Fruit fly (Drosophila melanogaster) whole organism, wandering third instar larva: Measurements from ENCODE around the gene Cpr78Cc.

Experiments
- Abd-B ChIP-seq: fragments of >200 bp; optimal IDR thresholded peaks from 2 replicates; lab custom pipeline; 2017; ENCODE audit warnings: missing biosample characterization, missing genetic modification characterization
- CG32264 ChIP-seq: fragments of 200-800 bp; sonication (Bioruptor generic); optimal IDR thresholded peaks from 2 replicates; lab custom pipeline; 2016; ENCODE audit warnings: missing biosample characterization, missing genetic modification characterization
- CG9705 ChIP-seq: fragments of 200-800 bp; sonication (Bioruptor generic); optimal IDR thresholded peaks from 2 replicates; lab custom pipeline; 2018; ENCODE audit warnings: missing biosample characterization, mild to moderate bottlenecking, missing genetic modification characterization
- CrebA ChIP-seq: fragments of 200-800 bp; sonication (Bioruptor generic); optimal IDR thresholded peaks from 2 replicates; lab custom pipeline; 2016; ENCODE audit warnings: missing biosample characterization, mild to moderate bottlenecking, missing genetic modification characterization, borderline replicate concordance
- Dfd ChIP-seq: fragments of >200 bp; optimal IDR thresholded peaks from 2 replicates; lab custom pipeline; 2017; ENCODE audit warnings: missing biosample characterization, missing genetic modification characterization
- Dif ChIP-seq: fragments of 200-275, 200-300 bp; sonication (Bioruptor generic); optimal IDR thresholded peaks from 2 replicates; lab custom pipeline; 2018; ENCODE audit warnings: missing biosample characterization, missing genetic modification characterization; ENCODE audit not compliant: partially characterized antibody
- GATAd ChIP-seq: sonication (Bioruptor generic); optimal IDR thresholded peaks from 2 replicates; lab custom pipeline; 2016; ENCODE audit warnings: missing biosample characterization, missing genetic modification characterization
- HLH106 ChIP-seq: fragments of 200-800 bp; optimal IDR thresholded peaks from 3 replicates; lab custom pipeline; 2019; ENCODE audit warnings: missing biosample characterization, mild to moderate bottlenecking, missing genetic modification characterization, moderate library complexity
- Hnf4 ChIP-seq: fragments of 200-800 bp; sonication (Bioruptor generic); optimal IDR thresholded peaks from 2 replicates; lab custom pipeline; 2016; ENCODE audit warnings: missing biosample characterization, mild to moderate bottlenecking, missing genetic modification characterization
- Hr78 ChIP-seq: fragments of >200 bp; optimal IDR thresholded peaks from 2 replicates; lab custom pipeline; 2017; ENCODE audit warnings: missing biosample characterization, missing genetic modification characterization
- Hr83 ChIP-seq: fragments of 200-300 bp; sonication (Bioruptor generic); optimal IDR thresholded peaks from 2 replicates; lab custom pipeline; 2016; ENCODE audit warnings: missing biosample characterization, mild to moderate bottlenecking, missing genetic modification characterization, moderate library complexity; ENCODE audit not compliant: poor library complexity, severe bottlenecking
- Jra ChIP-seq: sonication (Bioruptor generic); optimal IDR thresholded peaks from 2 replicates; lab custom pipeline; 2016; ENCODE audit warnings: missing biosample characterization, missing genetic modification characterization
- Mio ChIP-seq: sonication (Bioruptor generic); optimal IDR thresholded peaks from 2 replicates; lab custom pipeline; 2016; ENCODE audit warnings: missing biosample characterization, missing genetic modification characterization
- Myc ChIP-seq: fragments of >200 bp; optimal IDR thresholded peaks from 2 replicates; lab custom pipeline; 2017
- N ChIP-seq: fragments of >200 bp; optimal IDR thresholded peaks from 2 replicates; lab custom pipeline; 2018; ENCODE audit warnings: missing biosample characterization, missing external identifiers, missing genetic modification characterization
- OdsH ChIP-seq: fragments of 200-800 bp; sonication (Bioruptor generic); optimal IDR thresholded peaks from 2 replicates; lab custom pipeline; 2016; ENCODE audit warnings: missing biosample characterization, mild to moderate bottlenecking, missing genetic modification characterization
- Rel ChIP-seq, 2 experiments: fragments of 200-800 bp; sonication (Bioruptor generic) in 1 of 2; optimal IDR thresholded peaks; 2 replicates in 1 of 2; 3 replicates in 1 of 2; lab custom pipeline; 2016 to 2019; ENCODE audit warnings: mild to moderate bottlenecking in 2 of 2, missing biosample characterization in 2 of 2, missing genetic modification characterization in 2 of 2, moderate library complexity in 1 of 2
- Sp1 ChIP-seq: fragments of 200-800 bp; sonication (Bioruptor generic); optimal IDR thresholded peaks from 3 replicates; lab custom pipeline; 2019; ENCODE audit warnings: missing biosample characterization, mild to moderate bottlenecking, missing genetic modification characterization, moderate library complexity
- Vsx2 ChIP-seq: fragments of 200-300, 225-300 bp; sonication (Bioruptor generic); optimal IDR thresholded peaks from 2 replicates; lab custom pipeline; 2018; ENCODE audit warnings: missing biosample characterization, missing genetic modification characterization; ENCODE audit not compliant: partially characterized antibody
- br ChIP-seq: fragments of 200-800 bp; sonication (Bioruptor generic); optimal IDR thresholded peaks from 2 replicates; lab custom pipeline; 2016; ENCODE audit warnings: missing biosample characterization, missing genetic modification characterization
- brk ChIP-seq: fragments of 200-800 bp; sonication (Bioruptor generic); optimal IDR thresholded peaks from 2 replicates; lab custom pipeline; 2016; ENCODE audit warnings: missing biosample characterization, mild to moderate bottlenecking, missing genetic modification characterization
- dl ChIP-seq, 2 experiments: fragments of 175-275, 200-275 bp in 1 of 2; fragments of 200-275 bp in 1 of 2; sonication (Bioruptor generic); optimal IDR thresholded peaks; lab custom pipeline; 2018; ENCODE audit warnings: mild to moderate bottlenecking in 2 of 2, missing biosample characterization in 2 of 2, missing genetic modification characterization in 2 of 2, moderate library complexity in 2 of 2; ENCODE audit not compliant: partially characterized antibody in 2 of 2, insufficient read depth in 1 of 2
- dmrt93B ChIP-seq: fragments of 200-800 bp; sonication (Bioruptor generic); optimal IDR thresholded peaks from 2 replicates; lab custom pipeline; 2018; ENCODE audit warnings: missing biosample characterization, mild to moderate bottlenecking, missing genetic modification characterization
- dsf ChIP-seq: sonication (Bioruptor generic); optimal IDR thresholded peaks from 2 replicates; lab custom pipeline; 2016; ENCODE audit warnings: missing biosample characterization, missing genetic modification characterization, borderline replicate concordance
- ey ChIP-seq: fragments of 200-800 bp; sonication (Bioruptor generic); optimal IDR thresholded peaks from 2 replicates; lab custom pipeline; 2016; ENCODE audit warnings: missing biosample characterization, missing genetic modification characterization
- foxo ChIP-seq, 2 experiments: fragments of 200-800 bp; sonication (Bioruptor generic); optimal IDR thresholded peaks; 2 replicates in 1 of 2; 3 replicates in 1 of 2; lab custom pipeline; 2016 to 2017; ENCODE audit warnings: missing biosample characterization in 2 of 2, missing genetic modification characterization in 2 of 2
- fru ChIP-seq: fragments of 200-800 bp; sonication (Bioruptor generic); optimal IDR thresholded peaks from 3 replicates; lab custom pipeline; 2016; ENCODE audit warnings: missing biosample characterization, mild to moderate bottlenecking, missing genetic modification characterization
- h ChIP-seq: fragments of 200-800 bp; sonication (Bioruptor generic); optimal IDR thresholded peaks from 3 replicates; lab custom pipeline; 2016; ENCODE audit warnings: missing biosample characterization, mild to moderate bottlenecking, missing genetic modification characterization
- jim ChIP-seq: fragments of 175-275, 200-325 bp; sonication (Bioruptor generic); optimal IDR thresholded peaks from 2 replicates; lab custom pipeline; 2016; ENCODE audit warnings: missing biosample characterization, mild to moderate bottlenecking, missing genetic modification characterization
- lola ChIP-seq: fragments of >200 bp; optimal IDR thresholded peaks from 2 replicates; lab custom pipeline; 2017; ENCODE audit warnings: missing biosample characterization, missing genetic modification characterization
- pan ChIP-seq: fragments of >200 bp; optimal IDR thresholded peaks from 2 replicates; lab custom pipeline; 2017
- psq ChIP-seq: fragments of 200-800 bp; sonication (Bioruptor generic); optimal IDR thresholded peaks from 3 replicates; lab custom pipeline; 2017; ENCODE audit warnings: missing biosample characterization, mild to moderate bottlenecking, missing genetic modification characterization, moderate library complexity
- rgr ChIP-seq: fragments of 200-800 bp; sonication (Bioruptor generic); optimal IDR thresholded peaks from 3 replicates; lab custom pipeline; 2016; ENCODE audit warnings: missing biosample characterization, mild to moderate bottlenecking, missing genetic modification characterization
- sage ChIP-seq: fragments of 200-800 bp; sonication (Bioruptor generic); optimal IDR thresholded peaks from 2 replicates; lab custom pipeline; 2016; ENCODE audit warnings: missing biosample characterization, mild to moderate bottlenecking, missing genetic modification characterization
- sv ChIP-seq: fragments of 200-800 bp; sonication (Bioruptor generic); optimal IDR thresholded peaks from 3 replicates; lab custom pipeline; 2016; ENCODE audit warnings: missing biosample characterization, missing genetic modification characterization
- tai ChIP-seq: sonication (Bioruptor generic); optimal IDR thresholded peaks from 2 replicates; lab custom pipeline; 2016; ENCODE audit warnings: missing biosample characterization, missing genetic modification characterization
- usp ChIP-seq: fragments of >200 bp; optimal IDR thresholded peaks from 2 replicates; lab custom pipeline; 2017; ENCODE audit warnings: missing biosample characterization, missing genetic modification characterization
- woc ChIP-seq: sonication (Bioruptor generic); optimal IDR thresholded peaks from 2 replicates; lab custom pipeline; 2016; ENCODE audit warnings: missing biosample characterization, mild to moderate bottlenecking, missing genetic modification characterization

Gene Cpr78Cc

DNA sequence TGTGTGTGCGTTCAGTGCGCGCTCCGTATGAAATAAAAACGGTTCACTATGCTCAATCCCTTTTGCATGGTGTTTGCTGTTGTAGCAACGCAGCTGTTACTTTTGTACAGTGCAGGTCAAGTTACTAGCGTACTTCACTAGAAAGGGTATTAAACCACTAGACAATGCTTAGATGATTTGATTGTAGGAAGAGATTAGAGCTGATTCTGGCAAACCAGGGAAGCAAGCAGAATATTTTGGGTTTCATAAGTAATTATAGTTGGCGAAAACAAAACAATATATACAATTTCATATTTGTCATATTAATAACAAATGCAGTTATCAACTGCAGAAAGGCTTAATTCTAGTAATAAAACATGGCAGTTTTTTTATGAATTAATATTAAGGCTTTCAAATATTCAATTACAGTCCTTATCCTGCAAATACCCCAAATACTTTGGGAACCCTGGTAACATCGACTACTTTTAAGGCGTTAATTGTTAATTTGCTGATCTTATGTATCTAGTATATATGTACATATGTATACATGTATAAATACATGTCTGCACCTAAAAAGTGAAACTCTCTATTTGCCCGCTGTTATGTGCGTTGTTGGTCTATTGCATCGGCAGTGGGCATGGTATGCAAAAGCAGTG is 46.9 kb downstream of the Cpr78Cc start:
- TF ChIP-seq Rel (GFP tag; optimal IDR thresholded peaks at IDR 0.05; lab: Kevin White, UChicago) (no peak), Rel (tag; optimal IDR thresholded peaks at IDR 0.05; lab: Kevin White, UChicago) (no peak), pan (lab: Kevin White, UChicago) (no peak), ey (GFP tag; lab: Kevin White, UChicago) (peak; percentile 22), CrebA (GFP tag; lab: Kevin White, UChicago) (no peak), CG9705 (GFP tag; lab: Kevin White, UChicago) (no peak), Jra (GFP tag; lab: Kevin White, UChicago) (no peak), GATAd (no peak), tai (GFP tag; lab: Kevin White, UChicago) (no peak), usp (GFP tag; lab: Kevin White, UChicago) (no peak), lola (GFP tag; lab: Kevin White, UChicago) (no peak), br (GFP tag; lab: Kevin White, UChicago) (peak; percentile 26), Abd-B (GFP tag; lab: Kevin White, UChicago) (no peak), psq (GFP tag; lab: Kevin White, UChicago) (peak; percentile 28), dsf (GFP tag; lab: Kevin White, UChicago) (no peak), foxo (GFP tag; optimal IDR thresholded peaks at IDR 0.05; lab: Kevin White, UChicago) (peak in 1 of 2 experiments; percentile 59), CG32264 (GFP tag; lab: Kevin White, UChicago) (peak; percentile 40), rgr (GFP tag; lab: Kevin White, UChicago) (peak; percentile 43), Hr78 (GFP tag; lab: Kevin White, UChicago) (no peak), dl (GFP tag; optimal IDR thresholded peaks at IDR 0.05; lab: Kevin White, UChicago; ENCODE audit: insufficient read depth in 1 of 2, partially characterized antibody in 2 of 2) (no peak), fru (GFP tag; lab: Kevin White, UChicago) (peak; percentile 64), dmrt93B (peak; percentile 3), sv (GFP tag; lab: Kevin White, UChicago) (peak; percentile 38), woc (GFP tag; lab: Kevin White, UChicago) (peak; percentile 31)

DNA sequence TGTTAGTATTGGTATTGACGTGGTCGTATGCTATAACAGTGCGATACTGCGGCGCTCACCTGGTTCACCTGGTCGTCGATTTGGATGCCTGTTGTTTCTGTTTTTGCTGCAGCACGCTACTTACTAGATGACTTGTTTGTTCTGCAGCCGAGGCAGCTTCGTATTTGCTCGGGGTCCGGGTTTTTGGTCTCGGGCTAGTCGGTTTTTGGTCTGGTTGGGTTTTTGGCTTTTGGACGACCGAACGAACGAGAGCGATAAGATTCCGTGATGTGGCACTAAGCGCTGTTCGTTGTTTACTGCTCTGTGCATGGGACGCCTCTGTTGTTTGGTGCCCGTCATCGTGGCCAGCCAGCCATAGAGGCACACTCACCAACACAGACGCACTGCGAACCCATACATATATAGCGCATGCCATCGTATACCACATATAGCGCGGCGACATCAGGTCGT is 48.6 kb downstream of the Cpr78Cc start, which contains the start of gene ebd2:
Gene ebd2, minus strand, starts transcription at position 306 of the 450 bp plus-strand sequence.
- TF ChIP-seq h (peak; percentile 58), sage (GFP tag; lab: Kevin White, UChicago) (no peak), lola (GFP tag; lab: Kevin White, UChicago) (no peak), br (GFP tag; lab: Kevin White, UChicago) (peak; percentile 6), CG32264 (GFP tag; lab: Kevin White, UChicago) (no peak), jim (GFP tag; lab: Kevin White, UChicago) (no peak), woc (GFP tag; lab: Kevin White, UChicago) (no peak), Hr83 (GFP tag; lab: Kevin White, UChicago) (peak; percentile 72), Rel (GFP tag; optimal IDR thresholded peaks at IDR 0.05; lab: Kevin White, UChicago) (peak; percentile 9), Rel (tag; optimal IDR thresholded peaks at IDR 0.05; lab: Kevin White, UChicago) (no peak), Myc (lab: Kevin White, UChicago) (no peak), Sp1 (GFP tag; lab: Kevin White, UChicago) (no peak), Dif (GFP tag; lab: Kevin White, UChicago) (no peak), dmrt93B (no peak), HLH106 (tag; lab: Kevin White, UChicago) (no peak), OdsH (GFP tag; lab: Kevin White, UChicago) (peak; percentile 34), Abd-B (GFP tag; lab: Kevin White, UChicago) (no peak), dsf (GFP tag; lab: Kevin White, UChicago) (no peak), brk (no peak), N (GFP tag; lab: Kevin White, UChicago) (no peak), foxo (GFP tag; optimal IDR thresholded peaks at IDR 0.05; lab: Kevin White, UChicago) (peak in 1 of 2 experiments; percentile 2), CrebA (GFP tag; lab: Kevin White, UChicago) (peak; percentile 76), Dfd (GFP tag; lab: Kevin White, UChicago) (no peak), rgr (GFP tag; lab: Kevin White, UChicago) (no peak), Hnf4 (GFP tag; lab: Kevin White, UChicago) (no peak), dl (GFP tag; optimal IDR thresholded peaks at IDR 0.05; lab: Kevin White, UChicago; ENCODE audit: insufficient read depth in 1 of 2, partially characterized antibody in 2 of 2) (no peak), pan (lab: Kevin White, UChicago) (no peak), Jra (GFP tag; lab: Kevin White, UChicago) (peak; percentile 30), tai (GFP tag; lab: Kevin White, UChicago) (no peak), Vsx2 (no peak), sv (GFP tag; lab: Kevin White, UChicago) (no peak), Hr78 (GFP tag; lab: Kevin White, UChicago) (no peak), ey (GFP tag; lab: Kevin White, UChicago) (no peak), usp (GFP tag; lab: Kevin White, UChicago) (no peak), CG9705 (GFP tag; lab: Kevin White, UChicago) (no peak), GATAd (no peak), psq (GFP tag; lab: Kevin White, UChicago) (peak; percentile 32), Mio (GFP tag; lab: Kevin White, UChicago) (no peak), fru (GFP tag; lab: Kevin White, UChicago) (peak; percentile 49)
